Worm (Caenorhabditis elegans) whole organism, late embryonic: Measurements from ENCODE around the gene C26E1.1.

ENCODE experiments used
- C08G9.2 ChIP-seq: sonication (generic microtip); optimal IDR thresholded peaks from 2 replicates; lab custom pipeline; 2016; ENCODE audit warnings: mild to moderate bottlenecking, missing genetic modification characterization, moderate library complexity, missing compliant biosample characterization
- Y22D7AL.16 ChIP-seq: sonication (generic microtip); optimal IDR thresholded peaks from 2 replicates; lab custom pipeline; 2016; ENCODE audit warnings: missing genetic modification characterization, missing compliant biosample characterization
- ahr-1 ChIP-seq: sonication (generic microtip); optimal IDR thresholded peaks from 2 replicates; lab custom pipeline; 2016; ENCODE audit warnings: missing genetic modification characterization, missing compliant biosample characterization
- ceh-14 ChIP-seq: sonication (generic microtip); optimal IDR thresholded peaks from 2 replicates; lab custom pipeline; 2016; ENCODE audit warnings: missing genotype, missing genetic modification characterization, missing compliant biosample characterization
- ceh-19 ChIP-seq: fragments of 200-800 bp; sonication (Bioruptor generic); optimal IDR thresholded peaks from 2 replicates; lab custom pipeline; 2018; ENCODE audit warnings: mild to moderate bottlenecking, missing genetic modification characterization, missing compliant biosample characterization
- ceh-30 ChIP-seq: fragments of 150-350 bp; optimal IDR thresholded peaks from 2 replicates; lab custom pipeline; 2014; ENCODE audit warnings: missing biosample characterization, missing genetic modification characterization
- ceh-34 ChIP-seq: sonication (generic microtip); optimal IDR thresholded peaks from 2 replicates; lab custom pipeline; 2016; ENCODE audit warnings: mild to moderate bottlenecking, missing genetic modification characterization, missing compliant biosample characterization
- ceh-45 ChIP-seq: fragments of 200-800 bp; sonication (Bioruptor generic); IDR thresholded peaks from 2 replicates; pipeline ENCODE4 v1.3.6; 2022; ENCODE audit warnings: missing genetic modification reagents, missing genetic modification characterization, missing compliant biosample characterization
- ceh-48 ChIP-seq: sonication (generic microtip); optimal IDR thresholded peaks from 2 replicates; lab custom pipeline; 2016; ENCODE audit warnings: missing genetic modification characterization, inconsistent platforms, missing compliant biosample characterization
- ceh-6 ChIP-seq: fragments of 200-800 bp; sonication (Bioruptor generic); optimal IDR thresholded peaks from 2 replicates; lab custom pipeline; 2018; ENCODE audit warnings: mild to moderate bottlenecking, missing genetic modification characterization, missing compliant biosample characterization
- che-1 ChIP-seq: sonication (generic microtip); optimal IDR thresholded peaks from 2 replicates; lab custom pipeline; 2016; ENCODE audit warnings: mild to moderate bottlenecking, missing genetic modification characterization, missing compliant biosample characterization
- dve-1 ChIP-seq: sonication (generic microtip); optimal IDR thresholded peaks from 2 replicates; lab custom pipeline; 2017; ENCODE audit warnings: antibody characterized with exemption, mild to moderate bottlenecking, missing genetic modification characterization, missing compliant biosample characterization
- elt-2 ChIP-seq: sonication (generic microtip); optimal IDR thresholded peaks from 2 replicates; lab custom pipeline; 2016; ENCODE audit warnings: missing genetic modification reagents, missing genetic modification characterization, missing compliant biosample characterization
- ets-4 ChIP-seq: sonication (generic microtip); optimal IDR thresholded peaks from 2 replicates; lab custom pipeline; 2016; ENCODE audit warnings: missing genetic modification characterization, missing compliant biosample characterization
- fkh-10 ChIP-seq: fragments of 150-350 bp; optimal IDR thresholded peaks from 2 replicates; lab custom pipeline; 2014; ENCODE audit warnings: missing biosample characterization, missing genetic modification reagents, missing genetic modification characterization
- fkh-6 ChIP-seq: sonication (generic microtip); optimal IDR thresholded peaks from 2 replicates; lab custom pipeline; 2016; ENCODE audit warnings: missing genetic modification characterization, missing compliant biosample characterization
- hlh-13 ChIP-seq: fragments of 200-800 bp; sonication (Bioruptor generic); optimal IDR thresholded peaks from 2 replicates; lab custom pipeline; 2018; ENCODE audit warnings: mild to moderate bottlenecking, missing genetic modification characterization, missing compliant biosample characterization
- hlh-15 ChIP-seq: sonication (generic microtip); optimal IDR thresholded peaks from 2 replicates; lab custom pipeline; 2016; ENCODE audit warnings: missing genetic modification characterization, missing compliant biosample characterization
- hlh-30 ChIP-seq: sonication (generic microtip); optimal IDR thresholded peaks from 2 replicates; lab custom pipeline; 2017; ENCODE audit warnings: antibody characterized with exemption, missing genetic modification characterization, missing compliant biosample characterization; ENCODE audit not compliant: insufficient read depth
- hlh-8 ChIP-seq: sonication (generic microtip); optimal IDR thresholded peaks from 2 replicates; lab custom pipeline; 2016; ENCODE audit warnings: missing genotype, missing genetic modification characterization, missing compliant biosample characterization
- lin-11 ChIP-seq: fragments of 200-800 bp; sonication (Bioruptor generic); optimal IDR thresholded peaks from 2 replicates; lab custom pipeline; 2018; ENCODE audit warnings: mild to moderate bottlenecking, missing genetic modification characterization, missing compliant biosample characterization
- madf-2 ChIP-seq: sonication (generic microtip); optimal IDR thresholded peaks from 2 replicates; lab custom pipeline; 2017; ENCODE audit warnings: missing genetic modification characterization, missing compliant biosample characterization
- nhr-232 ChIP-seq: sonication (generic microtip); optimal IDR thresholded peaks from 2 replicates; lab custom pipeline; 2016; ENCODE audit warnings: missing genetic modification characterization, missing compliant biosample characterization
- npax-4 ChIP-seq: sonication (generic microtip); optimal IDR thresholded peaks from 2 replicates; lab custom pipeline; 2016; ENCODE audit warnings: missing genetic modification characterization, missing compliant biosample characterization
- odd-2 ChIP-seq: sonication (generic microtip); optimal IDR thresholded peaks from 2 replicates; lab custom pipeline; 2017; ENCODE audit warnings: antibody characterized with exemption, mild to moderate bottlenecking, missing genetic modification characterization, missing compliant biosample characterization
- pax-1 ChIP-seq: fragments of 150-350 bp; optimal IDR thresholded peaks from 2 replicates; lab custom pipeline; 2014; ENCODE audit warnings: missing biosample characterization, missing genetic modification characterization
- pros-1 ChIP-seq: fragments of 150-350 bp; optimal IDR thresholded peaks from 2 replicates; lab custom pipeline; 2014; ENCODE audit warnings: missing biosample characterization, missing genetic modification reagents, missing genetic modification characterization
- ref-2 ChIP-seq: sonication (generic microtip); optimal IDR thresholded peaks from 2 replicates; lab custom pipeline; 2016; ENCODE audit warnings: missing genetic modification characterization, missing compliant biosample characterization
- sdc-2 ChIP-seq: sonication (generic microtip); optimal IDR thresholded peaks from 2 replicates; lab custom pipeline; 2016; ENCODE audit warnings: missing genotype, missing genetic modification characterization, missing compliant biosample characterization
- sox-2 ChIP-seq: fragments of 200-800 bp; sonication (Bioruptor generic); IDR thresholded peaks from 2 replicates; pipeline ENCODE4 v1.3.6; 2022; ENCODE audit warnings: missing genetic modification reagents, missing genetic modification characterization, missing compliant biosample characterization
- syd-9 ChIP-seq: sonication (generic microtip); optimal IDR thresholded peaks from 2 replicates; lab custom pipeline; 2016; ENCODE audit warnings: mild to moderate bottlenecking, missing genetic modification characterization, moderate library complexity, missing compliant biosample characterization
- tbx-2 ChIP-seq: sonication (generic microtip); optimal IDR thresholded peaks from 2 replicates; lab custom pipeline; 2016; ENCODE audit warnings: missing genetic modification characterization, missing compliant biosample characterization
- tbx-7 ChIP-seq: sonication (generic microtip); optimal IDR thresholded peaks from 2 replicates; lab custom pipeline; 2016; ENCODE audit warnings: missing genotype, missing genetic modification characterization, missing compliant biosample characterization
- unc-86 ChIP-seq: sonication (generic microtip); optimal IDR thresholded peaks from 2 replicates; lab custom pipeline; 2016; ENCODE audit warnings: missing genetic modification characterization, missing compliant biosample characterization
- zip-5 ChIP-seq: sonication (generic microtip); optimal IDR thresholded peaks from 2 replicates; lab custom pipeline; 2016; ENCODE audit warnings: missing genetic modification characterization, missing compliant biosample characterization
- ztf-16 ChIP-seq: sonication (generic microtip); optimal IDR thresholded peaks from 2 replicates; lab custom pipeline; 2017; ENCODE audit warnings: missing genetic modification characterization, missing compliant biosample characterization

Gene C26E1.1

ce11 chrV:13313045-13313623 lies 15.8 kb downstream of the C26E1.1 start, which contains the start of gene C50B6.3 (continued):
- TF ChIP-seq nhr-232 (tag; lab: Kevin White, UChicago) = no peak
- TF ChIP-seq tbx-2 = peak; percentile 80
- TF ChIP-seq npax-4 (tag; lab: Kevin White, UChicago) = no peak
- TF ChIP-seq madf-2 = no peak
- TF ChIP-seq ceh-45 (GFP tag; lab: Robert Waterston, UW) = no peak
- TF ChIP-seq ceh-19 = no peak
- no peak for TF ChIP-seq fkh-6 (tag; lab: Kevin White, UChicago)
- TF ChIP-seq ref-2 = peak; percentile 74
- TF ChIP-seq syd-9 (tag; lab: Kevin White, UChicago) = no peak
- no peak for TF ChIP-seq ceh-14 (tag; lab: Kevin White, UChicago)
- no peak for TF ChIP-seq sox-2
- no peak for TF ChIP-seq hlh-13 (GFP tag; lab: Kevin White, UChicago)
- TF ChIP-seq ceh-6 = no peak
- peak; percentile 47 for TF ChIP-seq sdc-2
- no peak for TF ChIP-seq Y22D7AL.16
- TF ChIP-seq lin-11 = no peak
- no peak for TF ChIP-seq pax-1
- no peak for TF ChIP-seq dve-1 (tag; lab: Kevin White, UChicago)
- TF ChIP-seq ahr-1 (tag; lab: Kevin White, UChicago) = no peak
- TF ChIP-seq ceh-48 (tag; lab: Kevin White, UChicago) = peak; percentile 49
- TF ChIP-seq hlh-30 (tag; lab: Kevin White, UChicago) = no peak
- TF ChIP-seq zip-5 = peak; percentile 28

- TF ChIP-seq che-1 (tag; lab: Kevin White, UChicago) = no peak
- no peak for TF ChIP-seq npax-4 (tag; lab: Kevin White, UChicago)
- no peak for TF ChIP-seq zip-5
- no peak for TF ChIP-seq fkh-10
- no peak for TF ChIP-seq ceh-30 (tag; lab: Kevin White, UChicago)
- TF ChIP-seq hlh-15 (tag; lab: Kevin White, UChicago) = no peak
- TF ChIP-seq unc-86 = no peak
- no peak for TF ChIP-seq hlh-8 (tag; lab: Kevin White, UChicago)
- no peak for TF ChIP-seq elt-2 (tag; lab: Kevin White, UChicago)
- no peak for TF ChIP-seq ztf-16 (tag; lab: Kevin White, UChicago)
- no peak for TF ChIP-seq ceh-34 (tag; lab: Kevin White, UChicago)
- no peak for TF ChIP-seq tbx-7 (tag; lab: Kevin White, UChicago)
- TF ChIP-seq nhr-232 (tag; lab: Kevin White, UChicago) = no peak
- no peak for TF ChIP-seq odd-2 (tag; lab: Kevin White, UChicago)
- TF ChIP-seq sdc-2 = no peak
- TF ChIP-seq ets-4 (tag; lab: Kevin White, UChicago) = no peak
- no peak for TF ChIP-seq pax-1
Measured at ce11 chrV:13317911-13318502, 20.7 kb downstream of the C26E1.1 start, which contains the start of the genes col-161 and srh-18. Gene col-161 (minus strand): TSS chrV:13318011. Gene srh-18 (plus strand): TSS chrV:13318452.

- TF ChIP-seq C08G9.2 (tag; lab: Kevin White, UChicago) (no peak), lin-11 (no peak)
Measured at ce11 chrV:13320676-13321075, 23.4 kb downstream of the C26E1.1 start, which contains the start of gene srh-15. Gene srh-15 (plus strand): TSS chrV:13320976.

ce11 chrV:13324933-13325760 lies 27.8 kb downstream of the C26E1.1 start, which contains the start of gene C50B6.7:
Gene C50B6.7 (minus strand): TSS chrV:13324983.
- TF ChIP-seq ceh-14 (tag; lab: Kevin White, UChicago) (no peak), elt-2 (tag; lab: Kevin White, UChicago) (no peak), pros-1 (tag; lab: Kevin White, UChicago) (no peak), npax-4 (tag; lab: Kevin White, UChicago) (no peak)
- TF ChIP-seq, all 69 proteins: peak for 0
